Fruit fly (Drosophila melanogaster): ENCODE data around the gene CG4025.

The CG4025 gene

DNA sequence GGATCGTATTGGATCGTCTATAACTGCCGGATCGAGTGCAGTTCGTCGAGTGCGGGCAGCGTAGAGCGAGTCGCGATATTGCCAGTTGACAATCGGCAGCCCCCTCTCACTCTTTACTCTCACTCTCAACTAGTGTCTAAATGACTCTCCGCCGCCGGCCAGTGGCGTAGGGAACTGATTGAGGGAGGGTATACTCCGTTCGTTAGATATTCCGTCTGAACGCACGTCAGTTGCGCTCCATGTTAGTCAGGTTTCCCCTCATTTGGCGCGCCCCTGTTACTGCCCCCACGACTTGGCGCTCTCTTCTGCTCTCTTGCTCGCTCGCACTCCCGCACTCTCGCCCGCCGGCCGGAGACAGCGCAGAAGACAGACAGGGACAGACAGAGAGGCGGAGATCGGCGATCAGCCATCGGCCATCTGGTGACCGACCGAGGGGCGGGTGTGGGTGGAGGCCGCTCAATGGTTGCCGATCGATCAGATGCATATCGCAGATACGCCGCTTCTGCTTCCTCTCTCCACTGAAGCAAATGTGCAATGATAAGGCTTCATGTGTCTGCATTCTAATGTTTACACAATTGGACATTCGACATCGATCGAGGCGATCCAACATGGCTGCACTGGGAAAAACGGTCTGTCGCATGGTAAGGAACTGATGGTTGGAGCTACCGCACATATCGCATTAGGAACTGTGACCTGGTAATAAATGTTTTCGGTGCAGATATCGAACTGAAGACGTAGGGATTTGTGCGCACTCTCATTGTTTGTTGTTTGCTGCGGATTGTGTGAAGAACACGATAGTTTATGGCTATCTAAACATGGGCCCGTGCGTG is 26.5 kb upstream of the CG4025 start, which contains the start of gene moody:
moody (minus strand) TSS at position 51 of the 830 bp plus-strand sequence.
- TF ChIP-seq achi (GFP tag; optimal IDR thresholded peaks at IDR 0.05) (peak; percentile 93), CG3919 (GFP tag; optimal IDR thresholded peaks at IDR 0.05) (peak; percentile 96), lz (GFP tag; optimal IDR thresholded peaks at IDR 0.05) (peak; percentile 93), OdsH (GFP tag; optimal IDR thresholded peaks at IDR 0.05) (peak; percentile 90), Ets96B (tag; optimal IDR thresholded peaks at IDR 0.05) (peak; percentile 88), fd85E (GFP tag; optimal IDR thresholded peaks at IDR 0.05) (peak; percentile 83), net (GFP tag; optimal IDR thresholded peaks at IDR 0.05) (peak; percentile 95), Hr38 (GFP tag; optimal IDR thresholded peaks at IDR 0.05) (peak; percentile 86), vri (GFP tag; optimal IDR thresholded peaks at IDR 0.05) (peak; percentile 94), CG31627 (GFP tag; optimal IDR thresholded peaks at IDR 0.05) (peak; percentile 92), Sox102F (GFP tag; optimal IDR thresholded peaks at IDR 0.05) (peak; percentile 92), CG6163 (GFP tag; IDR thresholded peaks at IDR 0.05) (peak; percentile 99), fd59A (GFP tag; optimal IDR thresholded peaks at IDR 0.05) (peak; percentile 87), Smox (GFP tag; optimal IDR thresholded peaks at IDR 0.05) (peak; percentile 92), Blimp-1 (GFP tag; optimal IDR thresholded peaks at IDR 0.05) (peak; percentile 86), Eip93F (GFP tag; optimal IDR thresholded peaks at IDR 0.05) (peak; percentile 74), CG16779 (tag; optimal IDR thresholded peaks at IDR 0.05) (peak; percentile 95), Eip75B (GFP tag; optimal IDR thresholded peaks at IDR 0.05) (peak; percentile 93), Hr39 (GFP tag; optimal IDR thresholded peaks at IDR 0.05) (peak; percentile 93), CG8319 (GFP tag; optimal IDR thresholded peaks at IDR 0.05) (peak; percentile 88), Eip78C (GFP tag) (peak; percentile 97), Hr4 (GFP tag; optimal IDR thresholded peaks at IDR 0.05) (peak; percentile 95), Sox14 (GFP tag; optimal IDR thresholded peaks at IDR 0.05) (peak; percentile 95), pdm3 (GFP tag; optimal IDR thresholded peaks at IDR 0.05) (peak; percentile 96), Met (GFP tag; optimal IDR thresholded peaks at IDR 0.05) (peak; percentile 91), Lpt (GFP tag; optimal IDR thresholded peaks at IDR 0.05) (peak; percentile 92), CG3032 (tag; optimal IDR thresholded peaks at IDR 0.05) (peak; percentile 87), svp (GFP tag) (peak; percentile 99), eg (GFP tag; IDR thresholded peaks at IDR 0.05) (peak; percentile 99), Sox15 (GFP tag; optimal IDR thresholded peaks at IDR 0.05) (peak; percentile 90), Ets21C (GFP tag; optimal IDR thresholded peaks at IDR 0.05) (peak; percentile 89), spab (GFP tag; optimal IDR thresholded peaks at IDR 0.05) (peak; percentile 82), fkh (GFP tag; optimal IDR thresholded peaks at IDR 0.05) (peak; percentile 84), CG11902 (GFP tag; optimal IDR thresholded peaks at IDR 0.05) (peak; percentile 94), CG1621 (tag; optimal IDR thresholded peaks at IDR 0.05) (peak; percentile 91), CG8119 (GFP tag; IDR thresholded peaks at IDR 0.05) (peak; percentile 94), CG4318 (GFP tag; optimal IDR thresholded peaks at IDR 0.05) (peak; percentile 93), salr (GFP tag; optimal IDR thresholded peaks at IDR 0.05) (peak; percentile 84 to 85), CG7368 (GFP tag; optimal IDR thresholded peaks at IDR 0.05) (peak; percentile 96), CG11294 (GFP tag; IDR thresholded peaks at IDR 0.05) (peak; percentile 95), CG8632 (GFP tag; optimal IDR thresholded peaks at IDR 0.05) (peak; percentile 90), ss (GFP tag; optimal IDR thresholded peaks at IDR 0.05) (peak; percentile 88 to 92), CG6854 (GFP tag; optimal IDR thresholded peaks at IDR 0.05) (peak; percentile 80), dac (GFP tag; optimal IDR thresholded peaks at IDR 0.05) (peak; percentile 97), acj6 (GFP tag; optimal IDR thresholded peaks at IDR 0.05) (peak; percentile 90), CG10669 (GFP tag; optimal IDR thresholded peaks at IDR 0.05) (peak; percentile 90), dsx (GFP tag; optimal IDR thresholded peaks at IDR 0.05; ENCODE audit: poor library complexity, severe bottlenecking) (peak; percentile 82), CG6808 (GFP tag; optimal IDR thresholded peaks at IDR 0.05) (peak; percentile 89), CG10631 (GFP tag; optimal IDR thresholded peaks at IDR 0.05) (peak; percentile 84), topi (GFP tag; optimal IDR thresholded peaks at IDR 0.05) (peak; percentile 91)
